Worm (Caenorhabditis elegans) whole organism, late embryonic: ENCODE data around the gene F28A12.3.

ENCODE experiments used
- T23F11.4 ChIP-seq: fragments of 200-800 bp; sonication (Bioruptor generic); optimal IDR thresholded peaks from 2 replicates; lab custom pipeline; 2018; ENCODE audit warnings: mild to moderate bottlenecking, missing genetic modification characterization, missing compliant biosample characterization
- ceh-9 ChIP-seq: sonication (generic microtip); optimal IDR thresholded peaks from 2 replicates; lab custom pipeline; 2016; ENCODE audit warnings: mild to moderate bottlenecking, missing genetic modification characterization, inconsistent platforms, missing compliant biosample characterization
- elt-4 ChIP-seq: sonication (generic microtip); optimal IDR thresholded peaks from 2 replicates; lab custom pipeline; 2016; ENCODE audit warnings: missing genetic modification characterization, missing compliant biosample characterization
- pha-4 ChIP-seq: fragments of 150-350 bp; optimal IDR thresholded peaks from 2 replicates; lab custom pipeline; 2018; ENCODE audit warnings: missing biosample characterization, missing genetic modification reagents, missing genetic modification characterization
- tbx-7 ChIP-seq: sonication (generic microtip); optimal IDR thresholded peaks from 2 replicates; lab custom pipeline; 2016; ENCODE audit warnings: missing genotype, missing genetic modification characterization, missing compliant biosample characterization

DNA sequence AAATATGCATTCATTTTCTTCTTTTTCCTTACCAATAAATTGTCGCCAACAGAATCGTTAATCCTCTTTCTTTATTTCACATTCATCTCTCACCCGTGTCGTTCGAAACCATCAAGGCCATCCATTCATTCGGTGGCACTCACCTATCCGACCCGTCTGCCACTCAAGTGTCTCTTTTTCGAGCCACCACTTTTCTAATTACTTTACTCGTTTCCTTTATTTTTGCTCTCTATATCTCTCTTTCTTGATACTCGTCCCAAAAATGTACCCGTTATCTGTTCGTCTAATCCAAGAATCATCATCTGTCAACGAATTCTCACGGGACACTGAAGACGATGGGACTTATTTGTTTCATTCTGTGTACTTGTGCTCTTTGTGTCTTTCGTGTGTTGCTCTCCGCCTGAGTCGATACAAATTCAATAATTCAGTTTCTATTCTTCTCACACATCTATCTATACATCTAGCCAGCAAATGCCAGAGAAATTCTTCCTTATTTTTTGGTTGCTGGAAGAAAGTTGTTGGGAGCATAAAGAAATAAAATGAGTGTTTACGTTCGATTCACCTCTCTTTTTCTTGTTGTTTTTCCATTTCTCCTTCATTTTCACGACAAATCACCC lies 48.4 kb downstream of the F28A12.3 start:
- TF ChIP-seq ceh-9 (no peak), tbx-7 (tag; lab: Kevin White, UChicago) (no peak), elt-4 (tag; lab: Kevin White, UChicago) (no peak), T23F11.4 (GFP tag; lab: Kevin White, UChicago) (no peak), pha-4 (tag; lab: Kevin White, UChicago) (no peak)
